Fruit fly (Drosophila melanogaster) whole organism, embryonic: ENCODE measurements around the gene CG45066.

Experiments
- Antp ChIP-seq: fragments of 200-800 bp; sonication (Bioruptor generic); optimal IDR thresholded peaks from 3 replicates; lab custom pipeline; 2016; ENCODE audit warnings: missing biosample characterization, missing genetic modification characterization
- B-H1 ChIP-seq: fragments of 200-800 bp; sonication (Bioruptor generic); IDR thresholded peaks from 3 replicates; pipeline ENCODE4 v1.3.6; 2022; ENCODE audit warnings: missing biosample characterization, missing genetic modification characterization
- CG10462 ChIP-seq: fragments of 200-800 bp; sonication (Bioruptor generic); optimal IDR thresholded peaks from 2 replicates; lab custom pipeline; 2016; ENCODE audit warnings: missing biosample characterization, missing genetic modification characterization
- CG10959 ChIP-seq: fragments of 200-800 bp; sonication (Bioruptor generic); IDR thresholded peaks from 2 replicates; pipeline ENCODE4 v1.3.6; 2022; ENCODE audit warnings: missing biosample characterization, missing genetic modification characterization
- CG11695 ChIP-seq: fragments of 200-800 bp; sonication (Bioruptor generic); IDR thresholded peaks from 3 replicates; pipeline ENCODE4 v1.3.6; 2022; ENCODE audit warnings: missing biosample characterization, missing genetic modification characterization
- CG12104 ChIP-seq: fragments of 200-800 bp; sonication (Bioruptor generic); optimal IDR thresholded peaks from 3 replicates; lab custom pipeline; 2016; ENCODE audit warnings: missing biosample characterization, missing genetic modification characterization
- CG12155 ChIP-seq: fragments of 200-800 bp; sonication (Bioruptor generic); optimal IDR thresholded peaks from 3 replicates; lab custom pipeline; 2016; ENCODE audit warnings: missing biosample characterization, missing genetic modification characterization
- CG13894 ChIP-seq: fragments of 200-800 bp; sonication (Bioruptor generic); optimal IDR thresholded peaks from 3 replicates; lab custom pipeline; 2018; ENCODE audit warnings: missing biosample characterization, mild to moderate bottlenecking, missing genetic modification characterization, moderate library complexity
- CG1603 ChIP-seq: fragments of 200-800 bp; sonication (Bioruptor generic); optimal IDR thresholded peaks from 2 replicates; lab custom pipeline; 2019; ENCODE audit warnings: missing biosample characterization, mild to moderate bottlenecking, missing genetic modification characterization, moderate library complexity
- CG1647 ChIP-seq: fragments of 200-800 bp; sonication (Bioruptor generic); optimal IDR thresholded peaks from 3 replicates; lab custom pipeline; 2016; ENCODE audit warnings: missing biosample characterization, missing genetic modification characterization
- CG18011 ChIP-seq: fragments of 200-800 bp; sonication (Bioruptor generic); optimal IDR thresholded peaks from 2 replicates; lab custom pipeline; 2017; ENCODE audit warnings: missing biosample characterization, missing genetic modification characterization, mild to moderate bottlenecking, moderate library complexity, missing genotype
- CG1832 ChIP-seq: fragments of 200-800 bp; sonication (Bioruptor generic); optimal IDR thresholded peaks from 2 replicates; lab custom pipeline; 2017; ENCODE audit warnings: missing biosample characterization, mild to moderate bottlenecking, missing genetic modification characterization, inconsistent platforms
- CG30431 ChIP-seq: fragments of 200-800 bp; sonication (Bioruptor generic); optimal IDR thresholded peaks from 2 replicates; lab custom pipeline; 2017; ENCODE audit warnings: missing biosample characterization, missing genetic modification characterization
- CG31224 ChIP-seq: fragments of 200-800 bp; sonication (Bioruptor generic); IDR thresholded peaks from 2 replicates; pipeline ENCODE4 v1.3.6; 2022; ENCODE audit warnings: missing biosample characterization, missing genetic modification characterization
- CG33557 ChIP-seq: fragments of 200-800 bp; sonication (Bioruptor generic); optimal IDR thresholded peaks from 2 replicates; lab custom pipeline; 2019; ENCODE audit warnings: missing biosample characterization, mild to moderate bottlenecking, missing genetic modification characterization, moderate library complexity
- CG42726 ChIP-seq: fragments of 200-800 bp; sonication (Bioruptor generic); IDR thresholded peaks from 2 replicates; pipeline ENCODE4 v1.3.6; 2022; ENCODE audit warnings: missing biosample characterization, missing genetic modification characterization; ENCODE audit not compliant: partially characterized antibody
- CG43689 ChIP-seq: fragments of 200-800 bp; sonication (Bioruptor generic); IDR thresholded peaks from 2 replicates; pipeline ENCODE4 v1.3.6; 2022; ENCODE audit warnings: missing biosample characterization, missing genetic modification characterization
- CG6791 ChIP-seq: fragments of 200-800 bp; sonication (Bioruptor generic); IDR thresholded peaks from 3 replicates; pipeline ENCODE4 v1.3.6; 2022; ENCODE audit warnings: missing biosample characterization, missing genetic modification characterization; ENCODE audit not compliant: partially characterized antibody
- CG6854 ChIP-seq: fragments of 200-800 bp; sonication (Bioruptor generic); optimal IDR thresholded peaks from 3 replicates; lab custom pipeline; 2017; ENCODE audit warnings: missing biosample characterization, mild to moderate bottlenecking, missing genetic modification characterization
- CG9727 ChIP-seq: fragments of 200-800 bp; sonication (Bioruptor generic); optimal IDR thresholded peaks from 3 replicates; lab custom pipeline; 2017; ENCODE audit warnings: missing biosample characterization, mild to moderate bottlenecking, missing genetic modification characterization
- CG9797 ChIP-seq: fragments of 200-800 bp; sonication (Bioruptor generic); optimal IDR thresholded peaks from 3 replicates; lab custom pipeline; 2018; ENCODE audit warnings: missing biosample characterization, mild to moderate bottlenecking, missing genetic modification characterization
- ERR ChIP-seq: fragments of 200-800 bp; sonication (Bioruptor generic); optimal IDR thresholded peaks from 2 replicates; lab custom pipeline; 2016; ENCODE audit warnings: missing biosample characterization, missing genetic modification characterization
- Gug ChIP-seq: fragments of 200-800 bp; sonication (Bioruptor generic); IDR thresholded peaks from 4 replicates; pipeline ENCODE4 v1.3.6; 2022; ENCODE audit warnings: missing biosample characterization, missing genetic modification characterization
- HLH4C ChIP-seq: fragments of 200-800 bp; sonication (Bioruptor generic); IDR thresholded peaks from 3 replicates; pipeline ENCODE4 v1.3.6; 2022; ENCODE audit warnings: missing biosample characterization, missing genetic modification characterization; ENCODE audit not compliant: partially characterized antibody
- HLHmδ ChIP-seq: fragments of 200-800 bp; sonication (Bioruptor generic); optimal IDR thresholded peaks from 2 replicates; lab custom pipeline; 2018; ENCODE audit warnings: missing biosample characterization, mild to moderate bottlenecking, missing genetic modification characterization, moderate library complexity
- Hmx ChIP-seq: fragments of 200-800 bp; sonication (Bioruptor generic); optimal IDR thresholded peaks from 2 replicates; lab custom pipeline; 2016; ENCODE audit warnings: missing biosample characterization, missing genetic modification characterization
- Lim3 ChIP-seq: fragments of 200-800 bp; sonication (Bioruptor generic); IDR thresholded peaks from 2 replicates; pipeline ENCODE4 v1.3.6; 2022; ENCODE audit warnings: missing biosample characterization, missing genetic modification characterization
- NC2α ChIP-seq: fragments of 200-800 bp; sonication (Bioruptor generic); optimal IDR thresholded peaks from 2 replicates; lab custom pipeline; 2016; ENCODE audit warnings: missing biosample characterization, missing genetic modification characterization
- NFAT ChIP-seq: fragments of 200-800 bp; sonication (Bioruptor generic); IDR thresholded peaks from 2 replicates; pipeline ENCODE4 v1.3.6; 2022; ENCODE audit warnings: missing biosample characterization, missing genetic modification characterization
- Vsx1 ChIP-seq: fragments of 200-800 bp; sonication (Bioruptor generic); optimal IDR thresholded peaks from 2 replicates; lab custom pipeline; 2017; ENCODE audit warnings: missing biosample characterization, mild to moderate bottlenecking, missing genetic modification characterization, missing genetic modification reagents
- ara ChIP-seq: fragments of 200-800 bp; sonication (Bioruptor generic); IDR thresholded peaks from 2 replicates; pipeline ENCODE4 v1.3.6; 2022; ENCODE audit warnings: missing biosample characterization, missing genetic modification characterization
- ase ChIP-seq: fragments of 200-800 bp; sonication (Bioruptor generic); IDR thresholded peaks from 3 replicates; pipeline ENCODE4 v1.3.6; 2022; ENCODE audit warnings: missing biosample characterization, missing genetic modification characterization
- bab2 ChIP-seq: fragments of 200-800 bp; sonication (Bioruptor generic); optimal IDR thresholded peaks from 2 replicates; lab custom pipeline; 2016; ENCODE audit warnings: missing biosample characterization, missing genetic modification characterization
- danr ChIP-seq: fragments of 200-800 bp; sonication (Bioruptor generic); IDR thresholded peaks from 2 replicates; pipeline ENCODE4 v1.3.6; 2022; ENCODE audit warnings: missing biosample characterization, missing genetic modification characterization
- eve ChIP-seq, 2 experiments: fragments of >200 bp; optimal IDR thresholded peaks; 2 replicates each; lab custom pipeline; 2017; ENCODE audit warnings: missing biosample characterization in 2 of 2, missing genetic modification characterization in 2 of 2
- ewg ChIP-seq: fragments of 200-800 bp; sonication (Bioruptor generic); optimal IDR thresholded peaks from 3 replicates; lab custom pipeline; 2017; ENCODE audit warnings: mild to moderate bottlenecking, missing biosample characterization, missing genetic modification reagents, missing genetic modification characterization
- fd96Cb ChIP-seq: fragments of 200-800 bp; sonication (Bioruptor generic); optimal IDR thresholded peaks from 2 replicates; lab custom pipeline; 2018; ENCODE audit warnings: missing biosample characterization, mild to moderate bottlenecking, missing genetic modification characterization, moderate library complexity
- h ChIP-seq: fragments of >200 bp; optimal IDR thresholded peaks from 2 replicates; lab custom pipeline; 2017
- jigr1 ChIP-seq: fragments of 200-800 bp; sonication (Bioruptor generic); IDR thresholded peaks from 3 replicates; pipeline ENCODE4 v1.3.6; 2022; ENCODE audit warnings: missing biosample characterization, missing genetic modification characterization
- mld ChIP-seq: fragments of 200-800 bp; sonication (Bioruptor generic); IDR thresholded peaks from 3 replicates; pipeline ENCODE4 v1.3.6; 2022; ENCODE audit warnings: missing biosample characterization, missing genetic modification characterization; ENCODE audit not compliant: partially characterized antibody
- pb ChIP-seq: fragments of 200-800 bp; sonication (Bioruptor generic); optimal IDR thresholded peaks from 3 replicates; lab custom pipeline; 2016; ENCODE audit warnings: missing biosample characterization, missing genetic modification characterization
- sd ChIP-seq: fragments of 200-800 bp; sonication (Bioruptor generic); optimal IDR thresholded peaks from 3 replicates; lab custom pipeline; 2018; ENCODE audit warnings: missing biosample characterization, mild to moderate bottlenecking, missing genetic modification characterization, moderate library complexity
- sna ChIP-seq: fragments of 200-800 bp; sonication (Bioruptor generic); IDR thresholded peaks from 2 replicates; pipeline ENCODE4 v1.3.6; 2022; ENCODE audit warnings: missing biosample characterization, missing genetic modification characterization; ENCODE audit not compliant: partially characterized antibody
- so ChIP-seq: fragments of 200-800 bp; sonication (Bioruptor generic); IDR thresholded peaks from 3 replicates; pipeline ENCODE4 v1.3.6; 2022; ENCODE audit warnings: missing biosample characterization, missing genetic modification characterization
- tll ChIP-seq, 2 experiments: fragments of 200-800 bp in 1 of 2; fragments of >200 bp in 1 of 2; sonication (Bioruptor generic) in 1 of 2; optimal IDR thresholded peaks; 2 replicates each; lab custom pipeline; 2017 to 2019; ENCODE audit warnings: missing biosample characterization in 2 of 2, missing genetic modification characterization in 2 of 2, mild to moderate bottlenecking in 1 of 2, moderate library complexity in 1 of 2
- trem ChIP-seq: fragments of 200-800 bp; optimal IDR thresholded peaks from 3 replicates; lab custom pipeline; 2019; ENCODE audit warnings: missing biosample characterization, mild to moderate bottlenecking, missing genetic modification characterization, moderate library complexity
- ttk ChIP-seq: fragments of 200-800 bp; sonication (Bioruptor generic); IDR thresholded peaks from 2 replicates; pipeline ENCODE4 v2.1.2; 2022; ENCODE audit warnings: missing biosample characterization, missing genetic modification characterization
- zen ChIP-seq: fragments of 200-800 bp; sonication (Bioruptor generic); optimal IDR thresholded peaks from 3 replicates; lab custom pipeline; 2018; ENCODE audit warnings: missing biosample characterization, mild to moderate bottlenecking, missing genetic modification characterization, moderate library complexity

CG45066 gene

dm6 chr3L:3106908-3107821, 3.9 kb downstream of the CG45066 start, which contains the start of gene Cht7 (continued):
- TF ChIP-seq CG9727 (GFP tag; lab: Kevin White, UChicago) (peak; percentile 87), CG10462 (peak; percentile 67), CG43689 (peak; percentile 29; the same call in 1 of the 2 replicates), tll (GFP tag; optimal IDR thresholded peaks at IDR 0.05; lab: Kevin White, UChicago) (no peak), CG1647 (GFP tag; lab: Kevin White, UChicago) (peak; percentile 48), trem (tag; lab: Kevin White, UChicago) (peak; percentile 50), NC2α (GFP tag; lab: Kevin White, UChicago) (peak; percentile 50), CG1832 (GFP tag; lab: Kevin White, UChicago) (no peak), h (lab: Kevin White, UChicago) (no peak), jigr1 (GFP tag; lab: Robert Waterston, UW) (peak; percentile 77; the same call in 2 of the 3 replicates), sna (GFP tag; lab: Robert Waterston, UW) (no peak), CG30431 (GFP tag; lab: Kevin White, UChicago) (peak; percentile 68), CG10959 (GFP tag; lab: Robert Waterston, UW) (peak; percentile 63), mld (GFP tag; lab: Robert Waterston, UW) (no peak), pb (GFP tag; lab: Kevin White, UChicago) (no peak), Antp (GFP tag; lab: Kevin White, UChicago) (peak; percentile 52), CG12155 (peak; percentile 76), CG6791 (GFP tag; lab: Robert Waterston, UW) (no peak), sd (tag; lab: Kevin White, UChicago) (peak; percentile 72), fd96Cb (tag; lab: Kevin White, UChicago) (peak; percentile 84), Lim3 (GFP tag; lab: Robert Waterston, UW) (peak; percentile 59; the same call in 1 of the 2 replicates), CG13894 (tag; lab: Kevin White, UChicago) (peak; percentile 43), NFAT (peak; percentile 61), ttk (GFP tag; lab: Robert Waterston, UW) (peak; percentile 85), HLHmδ (no peak), CG18011 (peak; percentile 49), Vsx1 (peak; percentile 78), B-H1 (GFP tag; lab: Robert Waterston, UW) (peak; percentile 62; the same call in 2 of the 3 replicates), CG11695 (GFP tag; lab: Robert Waterston, UW) (peak; percentile 86), eve (GFP tag; optimal IDR thresholded peaks at IDR 0.05; lab: Kevin White, UChicago) (peak in 1 of 2 experiments; percentile 93), zen (tag; lab: Kevin White, UChicago) (peak; percentile 57), CG6854 (peak; percentile 77), so (peak; percentile 89), CG33557 (GFP tag; lab: Kevin White, UChicago) (peak; percentile 67), Hmx (peak; percentile 47), danr (GFP tag; lab: Robert Waterston, UW) (no peak; the same call in 1 of the 2 replicates), ara (GFP tag; lab: Robert Waterston, UW) (peak; percentile 83), CG1603 (tag; lab: Kevin White, UChicago) (peak; percentile 72), Gug (GFP tag; lab: Robert Waterston, UW) (peak; percentile 66; the same call in 3 of the 4 replicates), CG42726 (no peak), HLH4C (GFP tag; lab: Robert Waterston, UW) (no peak), CG12104 (GFP tag; lab: Kevin White, UChicago) (peak; percentile 53), CG9797 (peak; percentile 2), ase (GFP tag; lab: Robert Waterston, UW) (peak; percentile 67), ewg (peak; percentile 82), bab2 (GFP tag; lab: Kevin White, UChicago) (peak; percentile 66), ERR (peak; percentile 3), CG31224 (GFP tag; lab: Robert Waterston, UW) (peak; percentile 67)
